Fruit fly (Drosophila melanogaster): ENCODE data around the gene Thor.

Gene Thor

DNA sequence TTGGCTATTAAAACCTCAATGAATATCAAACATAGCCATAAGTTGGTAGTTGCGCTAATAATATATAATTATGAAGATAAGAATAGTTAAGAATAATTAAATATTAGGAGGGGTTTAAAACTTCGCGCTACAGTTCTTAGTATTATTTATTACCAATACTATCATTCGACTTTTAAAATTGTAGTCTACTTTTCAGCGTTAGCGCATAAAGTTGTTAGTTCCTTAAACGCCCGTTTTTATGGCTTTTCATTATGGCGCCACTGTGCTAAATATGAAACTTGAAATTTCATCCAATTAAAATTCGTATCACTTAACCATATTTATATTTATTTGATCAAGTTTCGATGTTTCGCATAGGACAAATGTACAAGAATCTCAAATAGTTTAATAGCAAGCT lies 2.2 kb downstream of the Thor start:
- TF ChIP-seq Fer3 (tag; optimal IDR thresholded peaks at IDR 0.05): no peak
- peak; percentile 67 for TF ChIP-seq cg (GFP tag; optimal IDR thresholded peaks at IDR 0.05)
- no peak for TF ChIP-seq HmgZ (tag; optimal IDR thresholded peaks at IDR 0.05)
- no peak for TF ChIP-seq fu2 (GFP tag; optimal IDR thresholded peaks at IDR 0.05)
- no peak for TF ChIP-seq H2.0 (GFP tag; IDR thresholded peaks at IDR 0.05)
- TF ChIP-seq CG15479 (GFP tag; optimal IDR thresholded peaks at IDR 0.05): no peak
- TF ChIP-seq her (GFP tag; optimal IDR thresholded peaks at IDR 0.05): no peak
- TF ChIP-seq usp (GFP tag; optimal IDR thresholded peaks at IDR 0.05): no peak
- no peak for TF ChIP-seq bsh (GFP tag; optimal IDR thresholded peaks at IDR 0.05)
- TF ChIP-seq dimm (GFP tag; IDR thresholded peaks at IDR 0.05): no peak
- TF ChIP-seq ac (GFP tag; optimal IDR thresholded peaks at IDR 0.05): no peak
- TF ChIP-seq CG1024 (GFP tag; IDR thresholded peaks at IDR 0.05): no peak
- no peak for TF ChIP-seq D (optimal IDR thresholded peaks at IDR 0.05)
- TF ChIP-seq D (GFP tag; optimal IDR thresholded peaks at IDR 0.05): no peak
- no peak for TF ChIP-seq CG2129 (GFP tag; IDR thresholded peaks at IDR 0.05; ENCODE audit: partially characterized antibody)
- TF ChIP-seq chn (GFP tag; optimal IDR thresholded peaks at IDR 0.05): no peak
- TF ChIP-seq CG10979 (tag; optimal IDR thresholded peaks at IDR 0.05): peak; percentile 14
- no peak for TF ChIP-seq slp2 (GFP tag; optimal IDR thresholded peaks at IDR 0.05)
- TF ChIP-seq vvl (GFP tag; IDR thresholded peaks at IDR 0.05): 0 out of 2 replicates have a peak, but pooled peaks have one; percentile 11
- no peak for TF ChIP-seq ro (GFP tag; IDR thresholded peaks at IDR 0.05)
- TF ChIP-seq tx (GFP tag; optimal IDR thresholded peaks at IDR 0.05): no peak
- TF ChIP-seq Hr3 (GFP tag; optimal IDR thresholded peaks at IDR 0.05): no peak
- TF ChIP-seq CG10209 (GFP tag; optimal IDR thresholded peaks at IDR 0.05): no peak
- TF ChIP-seq salm (tag; optimal IDR thresholded peaks at IDR 0.05): no peak
- no peak for TF ChIP-seq CG7556 (GFP tag; optimal IDR thresholded peaks at IDR 0.05)
- TF ChIP-seq CG3407 (GFP tag; optimal IDR thresholded peaks at IDR 0.05): no peak
- no peak for TF ChIP-seq sr (GFP tag; IDR thresholded peaks at IDR 0.05)
- TF ChIP-seq schlank (tag; optimal IDR thresholded peaks at IDR 0.05): no peak
- no peak for TF ChIP-seq CG1792 (GFP tag; optimal IDR thresholded peaks at IDR 0.05)
- TF ChIP-seq sc (optimal IDR thresholded peaks at IDR 0.05): no peak
- TF ChIP-seq sc (GFP tag; optimal IDR thresholded peaks at IDR 0.05): no peak
- TF ChIP-seq CG8944 (GFP tag; optimal IDR thresholded peaks at IDR 0.05): no peak
- TF ChIP-seq CG9876 (GFP tag; optimal IDR thresholded peaks at IDR 0.05): no peak
- no peak for TF ChIP-seq grau (tag; optimal IDR thresholded peaks at IDR 0.05)
- no peak for TF ChIP-seq CG8281 (tag; optimal IDR thresholded peaks at IDR 0.05)
- TF ChIP-seq da (GFP tag; optimal IDR thresholded peaks at IDR 0.05): no peak
- no peak for TF ChIP-seq hkb (optimal IDR thresholded peaks at IDR 0.05)
- no peak for TF ChIP-seq hkb (GFP tag; IDR thresholded peaks at IDR 0.05)
- peak; percentile 49 for TF ChIP-seq Dp (GFP tag; optimal IDR thresholded peaks at IDR 0.05)
- TF ChIP-seq CG5245 (GFP tag; optimal IDR thresholded peaks at IDR 0.05): no peak
- peak; percentile 14; the same call in 1 of the 4 replicates for TF ChIP-seq chinmo (GFP tag; IDR thresholded peaks at IDR 0.05; ENCODE audit: partially characterized antibody)
- TF ChIP-seq Side (GFP tag; optimal IDR thresholded peaks at IDR 0.05): no peak
- no peak for TF ChIP-seq psq (GFP tag; optimal IDR thresholded peaks at IDR 0.05)
- no peak for TF ChIP-seq CG10959 (GFP tag; IDR thresholded peaks at IDR 0.05)
- no peak for TF ChIP-seq NC2α (GFP tag; optimal IDR thresholded peaks at IDR 0.05)
- no peak for TF ChIP-seq vfl (GFP tag; optimal IDR thresholded peaks at IDR 0.05)
- TF ChIP-seq Pdp1 (GFP tag; optimal IDR thresholded peaks at IDR 0.05): no peak
- no peak for TF ChIP-seq Dll (GFP tag; IDR thresholded peaks at IDR 0.05; ENCODE audit: partially characterized antibody)
- peak; percentile 19 for TF ChIP-seq gem (tag; optimal IDR thresholded peaks at IDR 0.05)
- no peak for TF ChIP-seq bowl (GFP tag; IDR thresholded peaks at IDR 0.05)
- no peak for TF ChIP-seq D19B (GFP tag; optimal IDR thresholded peaks at IDR 0.05)
- no peak for TF ChIP-seq caup (GFP tag; optimal IDR thresholded peaks at IDR 0.05; ENCODE audit: severe bottlenecking)
- TF ChIP-seq CG16863 (GFP tag; optimal IDR thresholded peaks at IDR 0.05): no peak
